Fruit fly (Drosophila melanogaster): ENCODE results near the gene CG5447.

Gene CG5447

dm6 chr3R:26478040-26478439 lies 25.7 kb downstream of the CG5447 start:
- TF ChIP-seq CG7101 (tag; optimal IDR thresholded peaks at IDR 0.05) (no peak), bab1 (GFP tag; optimal IDR thresholded peaks at IDR 0.05) (no peak), kay (GFP tag; ENCODE audit: borderline replicate concordance) (no peak), Hr96 (GFP tag; optimal IDR thresholded peaks at IDR 0.05) (no peak), Crg-1 (GFP tag; optimal IDR thresholded peaks at IDR 0.05) (no peak), Mnt (GFP tag; optimal IDR thresholded peaks at IDR 0.05) (no peak), Clk (GFP tag; optimal IDR thresholded peaks at IDR 0.05) (no peak), cic (GFP tag; optimal IDR thresholded peaks at IDR 0.05) (no peak), pad (GFP tag; optimal IDR thresholded peaks at IDR 0.05) (no peak), toe (GFP tag; optimal IDR thresholded peaks at IDR 0.05) (no peak), ovo (GFP tag; optimal IDR thresholded peaks at IDR 0.05) (no peak), CG1620 (GFP tag; optimal IDR thresholded peaks at IDR 0.05) (no peak), tj (GFP tag; optimal IDR thresholded peaks at IDR 0.05) (no peak), CG12768 (GFP tag; optimal IDR thresholded peaks at IDR 0.05) (no peak), CG11617 (GFP tag; optimal IDR thresholded peaks at IDR 0.05) (no peak), CG33017 (tag; optimal IDR thresholded peaks at IDR 0.05) (no peak), cnc (optimal IDR thresholded peaks at IDR 0.05) (no peak), CG5204 (GFP tag; optimal IDR thresholded peaks at IDR 0.05) (no peak), CG7045 (GFP tag; optimal IDR thresholded peaks at IDR 0.05) (no peak), CG14711 (tag; optimal IDR thresholded peaks at IDR 0.05) (no peak)

DNA sequence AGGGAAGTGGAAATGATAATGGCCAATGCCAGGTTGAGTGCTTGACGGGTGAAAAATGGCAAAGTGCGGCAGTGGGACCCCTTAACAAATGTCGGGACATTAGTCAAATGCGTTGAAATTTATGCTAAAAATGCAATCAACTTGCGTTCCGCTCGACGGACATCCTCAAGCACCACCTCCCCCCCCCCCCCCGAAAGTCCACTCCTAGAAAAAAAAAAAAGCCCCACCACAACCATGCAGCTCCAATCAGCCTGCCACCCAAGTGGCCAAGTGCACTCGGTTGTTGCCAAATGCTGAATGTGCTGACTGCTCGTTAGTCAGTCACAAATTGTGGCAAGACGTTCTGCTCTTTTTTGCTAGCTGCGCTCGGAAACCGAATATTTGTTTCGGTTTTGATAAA lies 26.3 kb downstream of the CG5447 start:
- no peak for TF ChIP-seq kay (GFP tag; ENCODE audit: borderline replicate concordance)
- no peak for TF ChIP-seq toe (GFP tag; optimal IDR thresholded peaks at IDR 0.05)
- TF ChIP-seq cnc (optimal IDR thresholded peaks at IDR 0.05) = no peak
- no peak for TF ChIP-seq Crg-1 (GFP tag; optimal IDR thresholded peaks at IDR 0.05)
- no peak for TF ChIP-seq tj (GFP tag; optimal IDR thresholded peaks at IDR 0.05)
- TF ChIP-seq bab1 (GFP tag; optimal IDR thresholded peaks at IDR 0.05) = no peak
- TF ChIP-seq ovo (GFP tag; optimal IDR thresholded peaks at IDR 0.05) = no peak
- TF ChIP-seq pad (GFP tag; optimal IDR thresholded peaks at IDR 0.05) = no peak
- TF ChIP-seq Clk (GFP tag; optimal IDR thresholded peaks at IDR 0.05) = no peak
- no peak for TF ChIP-seq CG14711 (tag; optimal IDR thresholded peaks at IDR 0.05)
- no peak for TF ChIP-seq CG33017 (tag; optimal IDR thresholded peaks at IDR 0.05)
- TF ChIP-seq CG12768 (GFP tag; optimal IDR thresholded peaks at IDR 0.05) = no peak
- no peak for TF ChIP-seq CG11617 (GFP tag; optimal IDR thresholded peaks at IDR 0.05)

DNA sequence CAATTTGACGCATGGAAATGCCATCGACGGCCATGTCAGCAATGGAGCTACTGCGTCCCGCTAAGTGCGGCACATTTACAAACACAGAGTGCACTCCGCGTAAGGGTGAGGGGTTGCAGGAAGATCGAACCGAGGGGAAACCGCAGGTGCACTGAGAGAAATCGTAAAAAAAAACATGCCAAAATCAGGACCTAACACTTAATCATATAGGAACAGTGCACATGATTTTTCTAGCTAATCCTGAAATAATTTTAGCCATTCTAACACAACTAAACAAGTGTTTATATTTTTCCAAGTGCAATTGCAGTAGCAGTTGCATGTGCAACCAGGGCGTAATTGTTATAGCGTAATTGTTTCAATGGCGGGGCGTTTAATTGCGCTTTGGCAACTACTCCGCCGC lies 26.9 kb downstream of the CG5447 start:
- no peak for TF ChIP-seq CG33017 (tag; optimal IDR thresholded peaks at IDR 0.05)
- no peak for TF ChIP-seq Clk (GFP tag; optimal IDR thresholded peaks at IDR 0.05)
- no peak for TF ChIP-seq cic (GFP tag; optimal IDR thresholded peaks at IDR 0.05)
- no peak for TF ChIP-seq Mnt (GFP tag; optimal IDR thresholded peaks at IDR 0.05)
- TF ChIP-seq CG14711 (tag; optimal IDR thresholded peaks at IDR 0.05) = no peak
- TF ChIP-seq CG7101 (tag; optimal IDR thresholded peaks at IDR 0.05) = no peak
- TF ChIP-seq Crg-1 (GFP tag; optimal IDR thresholded peaks at IDR 0.05) = no peak
- TF ChIP-seq toe (GFP tag; optimal IDR thresholded peaks at IDR 0.05) = no peak
- no peak for TF ChIP-seq bab1 (GFP tag; optimal IDR thresholded peaks at IDR 0.05)
- TF ChIP-seq CG11617 (GFP tag; optimal IDR thresholded peaks at IDR 0.05) = no peak
- no peak for TF ChIP-seq kay (GFP tag; ENCODE audit: borderline replicate concordance)
- no peak for TF ChIP-seq CG5204 (GFP tag; optimal IDR thresholded peaks at IDR 0.05)
- no peak for TF ChIP-seq tj (GFP tag; optimal IDR thresholded peaks at IDR 0.05)
- no peak for TF ChIP-seq ovo (GFP tag; optimal IDR thresholded peaks at IDR 0.05)
- no peak for TF ChIP-seq pad (GFP tag; optimal IDR thresholded peaks at IDR 0.05)
- TF ChIP-seq CG7045 (GFP tag; optimal IDR thresholded peaks at IDR 0.05) = no peak
- TF ChIP-seq CG12768 (GFP tag; optimal IDR thresholded peaks at IDR 0.05) = no peak

DNA sequence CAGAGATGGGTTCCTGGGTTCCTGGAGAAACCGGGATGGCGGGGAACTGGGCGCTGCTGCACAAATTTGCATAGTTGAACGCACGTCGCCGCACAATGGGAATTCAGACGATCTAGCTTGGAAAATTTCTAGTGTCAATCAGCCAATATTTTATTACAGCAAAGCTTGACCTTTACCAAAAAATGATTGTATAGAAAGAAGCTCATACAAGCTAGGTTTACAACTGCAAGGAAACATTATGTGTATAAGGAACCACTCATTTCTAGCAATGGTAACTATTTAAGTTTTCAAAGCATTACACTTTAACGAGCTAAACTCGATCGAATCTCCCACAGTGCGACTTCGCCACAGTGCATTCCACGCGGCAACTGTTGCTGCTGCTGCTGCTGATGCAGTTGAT lies 28.0 kb downstream of the CG5447 start:
- TF ChIP-seq toe (GFP tag; optimal IDR thresholded peaks at IDR 0.05) = no peak

DNA sequence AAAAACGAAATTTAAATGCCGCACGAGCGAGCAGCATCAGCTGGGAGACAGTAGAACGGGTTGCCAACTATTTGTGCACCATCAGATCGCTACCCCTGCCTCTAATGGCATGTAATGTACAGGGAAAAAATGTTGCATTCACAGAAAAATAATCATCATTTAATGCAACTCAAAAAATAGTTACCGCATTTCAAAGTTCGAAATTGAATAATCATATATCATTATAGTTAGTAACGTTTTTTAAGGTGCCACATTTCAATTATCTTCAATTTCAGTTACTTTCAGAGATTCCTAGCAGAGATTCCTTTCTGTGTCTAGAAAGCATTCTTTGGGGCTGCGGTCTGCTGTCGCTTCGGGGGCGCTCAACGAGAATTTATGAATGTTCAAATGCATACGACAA lies 28.9 kb downstream of the CG5447 start:
- no peak for TF ChIP-seq tj (GFP tag; optimal IDR thresholded peaks at IDR 0.05)
- TF ChIP-seq CG7045 (GFP tag; optimal IDR thresholded peaks at IDR 0.05) = no peak
- no peak for TF ChIP-seq pad (GFP tag; optimal IDR thresholded peaks at IDR 0.05)

DNA sequence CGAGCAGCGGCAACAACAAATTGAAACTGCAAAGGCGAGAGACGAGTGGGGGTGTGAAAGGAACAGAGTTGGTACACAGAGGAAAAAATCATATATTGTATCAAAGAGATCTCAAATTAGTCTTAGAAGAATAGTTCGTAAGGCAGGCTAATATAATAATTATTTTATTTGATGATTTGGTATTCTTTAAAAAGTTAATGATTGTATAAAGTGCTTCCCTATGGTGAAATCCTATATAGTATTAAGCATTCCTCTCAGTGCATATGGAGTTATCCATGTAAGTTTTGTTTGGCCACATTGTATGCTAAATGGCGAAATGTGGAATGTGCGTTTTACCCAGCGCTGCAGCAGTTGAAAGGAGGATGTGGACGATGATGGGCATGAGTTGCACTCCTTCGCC lies 31.3 kb downstream of the CG5447 start:
- TF ChIP-seq cic (GFP tag; optimal IDR thresholded peaks at IDR 0.05) (no peak), ovo (GFP tag; optimal IDR thresholded peaks at IDR 0.05) (no peak), CG1620 (GFP tag; optimal IDR thresholded peaks at IDR 0.05) (no peak), CG14711 (tag; optimal IDR thresholded peaks at IDR 0.05) (no peak), CG11617 (GFP tag; optimal IDR thresholded peaks at IDR 0.05) (no peak), pad (GFP tag; optimal IDR thresholded peaks at IDR 0.05) (no peak), bab1 (GFP tag; optimal IDR thresholded peaks at IDR 0.05) (no peak)

dm6 chr3R:26484511-26484910 lies 32.2 kb downstream of the CG5447 start:
- no peak for TF ChIP-seq Clk (GFP tag; optimal IDR thresholded peaks at IDR 0.05)
- TF ChIP-seq CG1620 (GFP tag; optimal IDR thresholded peaks at IDR 0.05) = no peak
- no peak for TF ChIP-seq Mnt (GFP tag; optimal IDR thresholded peaks at IDR 0.05)
- TF ChIP-seq tj (GFP tag; optimal IDR thresholded peaks at IDR 0.05) = no peak
- no peak for TF ChIP-seq CG7045 (GFP tag; optimal IDR thresholded peaks at IDR 0.05)
- no peak for TF ChIP-seq CG11617 (GFP tag; optimal IDR thresholded peaks at IDR 0.05)

All from whole organism, adult.